Fruit fly (Drosophila melanogaster): ENCODE data around the gene SH3PX1.

Gene SH3PX1

dm6 chr3L:9745393-9745792 is 31.8 kb upstream of the SH3PX1 start (continued):
- TF ChIP-seq Eip93F (GFP tag; optimal IDR thresholded peaks at IDR 0.05) (no peak), CG11294 (GFP tag; IDR thresholded peaks at IDR 0.05) (peak; percentile 63; the same call in 1 of the 2 replicates), dsx (GFP tag; optimal IDR thresholded peaks at IDR 0.05; ENCODE audit: poor library complexity, severe bottlenecking) (peak; percentile 20), Sox15 (GFP tag; optimal IDR thresholded peaks at IDR 0.05) (no peak), Smox (GFP tag; optimal IDR thresholded peaks at IDR 0.05) (no peak), Sox14 (GFP tag; optimal IDR thresholded peaks at IDR 0.05) (peak; percentile 20), CG8119 (GFP tag; IDR thresholded peaks at IDR 0.05) (peak; percentile 90), Met (GFP tag; optimal IDR thresholded peaks at IDR 0.05) (no peak), Hr38 (GFP tag; optimal IDR thresholded peaks at IDR 0.05) (no peak), CG32006 (GFP tag; optimal IDR thresholded peaks at IDR 0.05) (peak; percentile 89), pdm3 (GFP tag; optimal IDR thresholded peaks at IDR 0.05) (peak; percentile 25), CG4318 (GFP tag; optimal IDR thresholded peaks at IDR 0.05) (peak; percentile 68), net (GFP tag; optimal IDR thresholded peaks at IDR 0.05) (peak; percentile 27), CG6808 (GFP tag; optimal IDR thresholded peaks at IDR 0.05) (no peak), CG3032 (tag; optimal IDR thresholded peaks at IDR 0.05) (peak; percentile 33), OdsH (GFP tag; optimal IDR thresholded peaks at IDR 0.05) (peak; percentile 55), topi (GFP tag; optimal IDR thresholded peaks at IDR 0.05) (no peak), achi (GFP tag; optimal IDR thresholded peaks at IDR 0.05) (peak; percentile 59), CG15336 (GFP tag; IDR thresholded peaks at IDR 0.05) (peak; percentile 89), Hr4 (GFP tag; optimal IDR thresholded peaks at IDR 0.05) (peak; percentile 63)

dm6 chr3L:9744060-9744549 is 30.5 kb upstream of the SH3PX1 start:
- TF ChIP-seq spab (GFP tag; optimal IDR thresholded peaks at IDR 0.05), result peak; percentile 92
- TF ChIP-seq Hr38 (GFP tag; optimal IDR thresholded peaks at IDR 0.05), result no peak
- peak; percentile 79 for TF ChIP-seq Hr39 (GFP tag; optimal IDR thresholded peaks at IDR 0.05)
- peak; percentile 89 for TF ChIP-seq acj6 (GFP tag; optimal IDR thresholded peaks at IDR 0.05)
- peak; percentile 78 for TF ChIP-seq dsx (GFP tag; optimal IDR thresholded peaks at IDR 0.05; ENCODE audit: poor library complexity, severe bottlenecking)
- peak; percentile 91 for TF ChIP-seq CG6792 (GFP tag; optimal IDR thresholded peaks at IDR 0.05)
- TF ChIP-seq dac (GFP tag; optimal IDR thresholded peaks at IDR 0.05), result peak; percentile 96
- TF ChIP-seq CG15336 (GFP tag; IDR thresholded peaks at IDR 0.05), result peak; percentile 94
- peak; percentile 98 for TF ChIP-seq CG10669 (GFP tag; optimal IDR thresholded peaks at IDR 0.05)
- TF ChIP-seq CG11902 (GFP tag; optimal IDR thresholded peaks at IDR 0.05), result peak; percentile 90
- peak; percentile 89 for TF ChIP-seq net (GFP tag; optimal IDR thresholded peaks at IDR 0.05)
- TF ChIP-seq CG11294 (GFP tag; IDR thresholded peaks at IDR 0.05), result peak; percentile 90
- TF ChIP-seq Met (GFP tag; optimal IDR thresholded peaks at IDR 0.05), result peak; percentile 89
- TF ChIP-seq Sox14 (GFP tag; optimal IDR thresholded peaks at IDR 0.05), result peak; percentile 88
- peak; percentile 95 for TF ChIP-seq CG7368 (GFP tag; optimal IDR thresholded peaks at IDR 0.05)
- peak; percentile 98 for TF ChIP-seq Lpt (GFP tag; optimal IDR thresholded peaks at IDR 0.05)
- TF ChIP-seq CG10631 (GFP tag; optimal IDR thresholded peaks at IDR 0.05), result peak; percentile 93
- peak; percentile 64 for TF ChIP-seq Eip93F (GFP tag; optimal IDR thresholded peaks at IDR 0.05)
- TF ChIP-seq Eip75B (GFP tag; optimal IDR thresholded peaks at IDR 0.05), result peak; percentile 93
- TF ChIP-seq vri (GFP tag; optimal IDR thresholded peaks at IDR 0.05), result no peak
- peak; percentile 95 for TF ChIP-seq eg (GFP tag; IDR thresholded peaks at IDR 0.05)
- TF ChIP-seq Eip78C (GFP tag), result peak; percentile 97
- TF ChIP-seq OdsH (GFP tag; optimal IDR thresholded peaks at IDR 0.05), result peak; percentile 89
- TF ChIP-seq svp (GFP tag), result peak; percentile 93
- TF ChIP-seq CG8319 (GFP tag; optimal IDR thresholded peaks at IDR 0.05), result peak; percentile 70
- no peak for TF ChIP-seq fkh (GFP tag; optimal IDR thresholded peaks at IDR 0.05)
- peak; percentile 94 for TF ChIP-seq Hr4 (GFP tag; optimal IDR thresholded peaks at IDR 0.05)
- TF ChIP-seq CG16779 (tag; optimal IDR thresholded peaks at IDR 0.05), result peak; percentile 89
- TF ChIP-seq CG6163 (GFP tag; IDR thresholded peaks at IDR 0.05), result peak; percentile 94
- TF ChIP-seq CG6276 (GFP tag; optimal IDR thresholded peaks at IDR 0.05), result peak; percentile 96
- TF ChIP-seq achi (GFP tag; optimal IDR thresholded peaks at IDR 0.05), result peak; percentile 88
- TF ChIP-seq esn (GFP tag; optimal IDR thresholded peaks at IDR 0.05), result peak; percentile 94
- TF ChIP-seq pdm3 (GFP tag; optimal IDR thresholded peaks at IDR 0.05), result peak; percentile 89
- TF ChIP-seq CG34406 (GFP tag; optimal IDR thresholded peaks at IDR 0.05), result peak; percentile 87
- peak; percentile 98 for TF ChIP-seq CG3032 (tag; optimal IDR thresholded peaks at IDR 0.05)
- TF ChIP-seq Smox (GFP tag; optimal IDR thresholded peaks at IDR 0.05), result peak; percentile 88
- peak; percentile 94 for TF ChIP-seq topi (GFP tag; optimal IDR thresholded peaks at IDR 0.05)
- TF ChIP-seq CG8119 (GFP tag; IDR thresholded peaks at IDR 0.05), result peak; percentile 98
- peak; percentile 87 for TF ChIP-seq fd59A (GFP tag; optimal IDR thresholded peaks at IDR 0.05)
- TF ChIP-seq CG4318 (GFP tag; optimal IDR thresholded peaks at IDR 0.05), result peak; percentile 95
- peak; percentile 97 for TF ChIP-seq Ets96B (tag; optimal IDR thresholded peaks at IDR 0.05)
- TF ChIP-seq CG1621 (tag; optimal IDR thresholded peaks at IDR 0.05), result peak; percentile 84
- peak; percentile 86 for TF ChIP-seq CG9139 (GFP tag; optimal IDR thresholded peaks at IDR 0.05)
- TF ChIP-seq Sox102F (GFP tag; optimal IDR thresholded peaks at IDR 0.05), result peak; percentile 88
